Worm (Caenorhabditis elegans) whole organism, midembryonic: ENCODE data around the gene set-22.

Source experiments
- T22C8.4 ChIP-seq: fragments of 200-800 bp; sonication (Bioruptor generic); IDR thresholded peaks from 2 replicates; pipeline ENCODE4 v1.3.6; 2022; ENCODE audit warnings: missing genetic modification characterization, missing compliant biosample characterization
- flt-1 ChIP-seq: fragments of 200-800 bp; sonication (Bioruptor generic); IDR thresholded peaks from 2 replicates; pipeline ENCODE4 v1.3.6; 2022; ENCODE audit warnings: missing genetic modification characterization, missing compliant biosample characterization
- klf-2 ChIP-seq: fragments of 200-800 bp; sonication (Bioruptor generic); conservative IDR thresholded peaks from 2 replicates; pipeline ENCODE4 v1.3.6; 2022; ENCODE audit warnings: missing genetic modification reagents, missing genetic modification characterization, missing compliant biosample characterization
- med-1 ChIP-seq: sonication (generic microtip); optimal IDR thresholded peaks from 2 replicates; lab custom pipeline; 2017; ENCODE audit warnings: missing genetic modification characterization, mild to moderate bottlenecking, missing compliant biosample characterization, antibody characterized with exemption, missing genetic modification reagents; ENCODE audit not compliant: insufficient read depth
- ref-1 ChIP-seq: fragments of 200-800 bp; sonication (Bioruptor generic); conservative IDR thresholded peaks from 2 replicates; pipeline ENCODE4 v1.3.6; 2022; ENCODE audit warnings: missing genetic modification reagents, missing genetic modification characterization, missing compliant biosample characterization
- tab-1 ChIP-seq: fragments of 200-800 bp; sonication (Bioruptor generic); IDR thresholded peaks from 2 replicates; pipeline ENCODE4 v1.3.6; 2022; ENCODE audit warnings: missing genetic modification characterization, missing compliant biosample characterization
- ztf-23 ChIP-seq: fragments of 200-800 bp; sonication (Bioruptor generic); IDR thresholded peaks from 2 replicates; pipeline ENCODE4 v1.3.6; 2022; ENCODE audit warnings: missing genetic modification reagents, missing genetic modification characterization, missing compliant biosample characterization

ce11 chrV:10471007-10471406, 34.3 kb downstream of the set-22 start:
- TF ChIP-seq T22C8.4 (GFP tag; lab: Robert Waterston, UW) (no peak), med-1 (GFP tag; lab: Kevin White, UChicago) (no peak), flt-1 (GFP tag; lab: Robert Waterston, UW) (no peak), klf-2 (GFP tag; lab: Robert Waterston, UW) (no peak), tab-1 (no peak), ref-1 (GFP tag; lab: Robert Waterston, UW) (no peak), ztf-23 (no peak)
